Worm (Caenorhabditis elegans): ENCODE data around the gene K08D9.2.

The K08D9.2 gene

DNA sequence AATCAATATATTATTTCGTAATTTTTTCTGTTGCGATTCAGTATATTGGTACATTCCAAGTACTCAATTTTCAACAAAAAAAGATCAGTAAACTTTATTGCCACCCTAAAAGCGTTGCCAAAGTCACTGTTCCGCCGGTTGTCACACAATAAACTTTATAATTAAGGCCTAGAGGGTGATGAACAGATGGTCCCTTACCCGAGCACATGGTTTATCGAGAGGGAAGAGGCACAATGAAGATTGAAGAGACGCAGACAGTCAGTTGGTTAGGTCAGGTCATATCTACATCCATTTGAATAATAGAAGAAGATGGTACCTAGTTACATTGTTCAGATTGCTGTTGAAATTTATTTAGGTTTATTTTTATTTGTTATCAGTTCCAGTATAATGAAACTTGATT lies 29.3 kb downstream of the K08D9.2 start (continued):
- TF ChIP-seq egl-43 (GFP tag; IDR thresholded peaks at IDR 0.05) (no peak), T26A8.4 (GFP tag; IDR thresholded peaks at IDR 0.05) (no peak)

ce11 chrV:3257277-3257676 lies 29.8 kb downstream of the K08D9.2 start, which contains the start of gene T28A11.22:
Gene T28A11.22 (plus strand): TSS chrV:3257577.
- TF ChIP-seq dve-1 (tag; optimal IDR thresholded peaks at IDR 0.05; ENCODE audit: insufficient read depth), result no peak
- TF ChIP-seq skn-1 (tag; optimal IDR thresholded peaks at IDR 0.05), result no peak
- TF ChIP-seq F49E8.2 (tag; optimal IDR thresholded peaks at IDR 0.05; ENCODE audit: borderline replicate concordance), result no peak
- no peak for TF ChIP-seq lin-1 (GFP tag; IDR thresholded peaks at IDR 0.05)
- no peak for TF ChIP-seq nhr-237 (tag; optimal IDR thresholded peaks at IDR 0.05)
- TF ChIP-seq mes-2 (tag; optimal IDR thresholded peaks at IDR 0.05; ENCODE audit: poor library complexity, severe bottlenecking), result no peak
- TF ChIP-seq nhr-102 (tag; optimal IDR thresholded peaks at IDR 0.05), result no peak
- no peak for TF ChIP-seq ces-1 (GFP tag; optimal IDR thresholded peaks at IDR 0.05)
- no peak for TF ChIP-seq zip-11 (GFP tag; IDR thresholded peaks at IDR 0.05)
- TF ChIP-seq saeg-2 (GFP tag; IDR thresholded peaks at IDR 0.05), result no peak
- no peak for TF ChIP-seq gei-8 (GFP tag; optimal IDR thresholded peaks at IDR 0.05)
- no peak for TF ChIP-seq spr-3 (GFP tag; optimal IDR thresholded peaks at IDR 0.05)
- TF ChIP-seq hlh-30 (tag; optimal IDR thresholded peaks at IDR 0.05; ENCODE audit: insufficient read depth), result no peak
- TF ChIP-seq F10B5.3 (tag; optimal IDR thresholded peaks at IDR 0.05), result no peak
- no peak for TF ChIP-seq vab-7 (GFP tag; IDR thresholded peaks at IDR 0.05)
- no peak for TF ChIP-seq sdz-12 (GFP tag; optimal IDR thresholded peaks at IDR 0.05)

DNA sequence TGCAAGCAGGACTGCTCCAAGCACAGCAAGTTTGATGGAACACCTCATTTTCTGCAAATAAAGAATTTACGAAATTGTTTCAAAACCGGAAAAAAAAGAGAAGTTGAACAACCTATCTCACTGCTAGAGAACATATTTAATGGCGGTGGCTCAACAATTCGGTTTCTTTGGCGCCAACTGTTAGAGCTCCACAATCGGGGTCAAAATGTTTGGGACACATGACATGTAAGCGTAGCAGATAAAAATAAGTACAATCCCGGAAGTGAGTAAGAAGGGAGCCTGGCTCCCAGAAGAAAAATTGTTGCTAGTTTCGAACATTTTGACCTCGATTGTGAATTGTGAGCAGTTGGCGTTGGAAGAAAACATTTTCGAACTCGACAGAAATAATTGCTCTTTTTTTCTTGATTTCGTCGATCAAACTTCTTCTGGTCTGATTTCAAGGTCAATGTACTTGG lies 31.7 kb downstream of the K08D9.2 start, which contains the start of gene T28A11.16:
T28A11.16 (minus strand) TSS at position 51 of the 455 bp plus-strand sequence.
- TF ChIP-seq T26A8.4 (GFP tag; IDR thresholded peaks at IDR 0.05), result no peak
- TF ChIP-seq aha-1 (tag), result peak; percentile 70
- TF ChIP-seq daf-16 (GFP tag; optimal IDR thresholded peaks at IDR 0.05), result peak in 1 of 2 experiments; percentile 80
- no peak for TF ChIP-seq daf-16 (tag; optimal IDR thresholded peaks at IDR 0.05)
- peak; percentile 45 for TF ChIP-seq hlh-11 (tag; optimal IDR thresholded peaks at IDR 0.05)

- TF ChIP-seq Y5F2A.4 (GFP tag; optimal IDR thresholded peaks at IDR 0.05) (no peak), T26A8.4 (GFP tag; IDR thresholded peaks at IDR 0.05) (no peak), skn-1 (tag; optimal IDR thresholded peaks at IDR 0.05) (no peak), zfp-2 (tag; optimal IDR thresholded peaks at IDR 0.05) (no peak), egl-27 (tag; optimal IDR thresholded peaks at IDR 0.05) (no peak), unc-62 (GFP tag; optimal IDR thresholded peaks at IDR 0.05 in 1 of 2) (no peak), unc-62 (tag; optimal IDR thresholded peaks at IDR 0.05) (no peak), F49E8.2 (tag; optimal IDR thresholded peaks at IDR 0.05; ENCODE audit: borderline replicate concordance) (no peak), nhr-11 (tag; optimal IDR thresholded peaks at IDR 0.05) (no peak), F44E2.7 (GFP tag; IDR thresholded peaks at IDR 0.05) (no peak)
These were observed 32.6 kb downstream of the K08D9.2 start, which contains the start of gene srbc-5 for ce11 chrV:3260075-3260474. Gene srbc-5 (plus strand): TSS chrV:3260375.

DNA sequence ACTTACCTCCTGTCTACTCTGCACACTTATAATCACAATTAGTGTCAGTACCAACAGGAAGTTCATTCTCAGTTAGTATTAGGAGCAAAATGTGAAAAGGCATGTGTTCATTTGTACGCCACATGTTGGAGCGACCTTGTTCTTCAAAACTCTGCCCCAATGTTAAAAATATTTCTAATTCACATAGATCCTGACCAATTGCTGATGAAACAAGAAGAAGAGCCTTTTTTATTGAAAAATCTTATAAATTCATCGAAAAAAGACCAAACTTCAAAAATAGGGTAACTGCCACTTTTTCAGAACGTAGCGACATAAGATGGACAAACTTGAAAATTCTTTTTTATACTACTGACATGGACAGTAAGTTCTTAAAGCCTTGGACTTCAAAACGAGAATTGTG lies 38.7 kb downstream of the K08D9.2 start, which contains the start of gene T28A11.17:
T28A11.17 (minus strand) TSS at position 101 of the 400 bp plus-strand sequence.
- TF ChIP-seq tra-1 (GFP tag; IDR thresholded peaks at IDR 0.05) (no peak), lin-38 (GFP tag; IDR thresholded peaks at IDR 0.05) (no peak), sdz-12 (GFP tag; optimal IDR thresholded peaks at IDR 0.05) (no peak), mxl-3 (GFP tag; optimal IDR thresholded peaks at IDR 0.05) (no peak), T26A8.4 (GFP tag; IDR thresholded peaks at IDR 0.05) (no peak), lin-13 (GFP tag; optimal IDR thresholded peaks at IDR 0.05) (no peak), dpl-1 (GFP tag; optimal IDR thresholded peaks at IDR 0.05) (no peak), ceh-44 (GFP tag; IDR thresholded peaks at IDR 0.05) (no peak), lir-3 (tag; optimal IDR thresholded peaks at IDR 0.05) (no peak), nhr-111 (GFP tag; optimal IDR thresholded peaks at IDR 0.05) (no peak), ZK337.2 (GFP tag; IDR thresholded peaks at IDR 0.05) (no peak), zfp-3 (GFP tag; conservative IDR thresholded peaks at IDR 0.05) (no peak), fos-1 (tag; optimal IDR thresholded peaks at IDR 0.05) (no peak), mxl-2 (GFP tag; conservative IDR thresholded peaks at IDR 0.05) (no peak), ceh-32 (tag; optimal IDR thresholded peaks at IDR 0.05; ENCODE audit: poor library complexity) (no peak), nhr-76 (tag; optimal IDR thresholded peaks at IDR 0.05) (no peak), duxl-1 (tag; optimal IDR thresholded peaks at IDR 0.05; ENCODE audit: poor library complexity) (no peak)

Measured in whole organism, L4 larva.